Worm (Caenorhabditis elegans) whole organism, L1 larva: Measurements from ENCODE around the gene Y37E11AM.4.

Experiments used
- C34B4.2 ChIP-seq: sonication (generic microtip); optimal IDR thresholded peaks from 2 replicates; lab custom pipeline; 2017; ENCODE audit warnings: mild to moderate bottlenecking, missing genetic modification characterization, missing compliant biosample characterization
- aly-2 ChIP-seq: fragments of 150-350 bp; optimal IDR thresholded peaks from 2 replicates; lab custom pipeline; 2014; ENCODE audit warnings: missing biosample characterization, missing genetic modification characterization
- blmp-1 ChIP-seq: fragments of 150-350 bp; optimal IDR thresholded peaks from 2 replicates; lab custom pipeline; 2014; ENCODE audit warnings: missing biosample characterization, missing genetic modification characterization
- egl-27 ChIP-seq, 2 experiments: fragments of 150-350 bp in 1 of 2; sonication (generic microtip); optimal IDR thresholded peaks; 3 replicates each; lab custom pipeline; 2017 to 2018; ENCODE audit warnings: missing biosample characterization in 2 of 2, missing genetic modification characterization in 2 of 2, missing genetic modification reagents in 2 of 2
- ets-5 ChIP-seq: fragments of 200-800 bp; sonication (Bioruptor generic); IDR thresholded peaks from 2 replicates; pipeline ENCODE4 v1.3.6; 2022; ENCODE audit warnings: missing genetic modification characterization, missing compliant biosample characterization
- lin-39 ChIP-seq: fragments of 150-350 bp; optimal IDR thresholded peaks from 2 replicates; lab custom pipeline; 2014; ENCODE audit warnings: missing biosample characterization, missing genetic modification reagents, missing genetic modification characterization
- nhr-12 ChIP-seq: sonication (generic microtip); optimal IDR thresholded peaks from 2 replicates; lab custom pipeline; 2017; ENCODE audit warnings: missing biosample characterization, missing genetic modification characterization
- nhr-77 ChIP-seq: fragments of 150-350 bp; optimal IDR thresholded peaks from 2 replicates; lab custom pipeline; 2014; ENCODE audit warnings: missing biosample characterization, missing genetic modification characterization
- rnt-1 ChIP-seq: sonication (generic microtip); optimal IDR thresholded peaks from 2 replicates; lab custom pipeline; 2016; ENCODE audit warnings: mild to moderate bottlenecking, missing genetic modification characterization, moderate library complexity, missing compliant biosample characterization
- snpc-4 ChIP-seq: fragments of 150-350 bp; optimal IDR thresholded peaks from 2 replicates; lab custom pipeline; 2014; ENCODE audit warnings: missing biosample characterization, missing genetic modification characterization
- tbx-2 ChIP-seq: sonication (generic microtip); optimal IDR thresholded peaks from 2 replicates; lab custom pipeline; 2016; ENCODE audit warnings: missing genetic modification characterization, missing compliant biosample characterization
- unc-62 ChIP-seq: fragments of 150-350 bp; optimal IDR thresholded peaks from 2 replicates; lab custom pipeline; 2014; ENCODE audit warnings: missing biosample characterization, missing genetic modification reagents, missing genetic modification characterization

DNA sequence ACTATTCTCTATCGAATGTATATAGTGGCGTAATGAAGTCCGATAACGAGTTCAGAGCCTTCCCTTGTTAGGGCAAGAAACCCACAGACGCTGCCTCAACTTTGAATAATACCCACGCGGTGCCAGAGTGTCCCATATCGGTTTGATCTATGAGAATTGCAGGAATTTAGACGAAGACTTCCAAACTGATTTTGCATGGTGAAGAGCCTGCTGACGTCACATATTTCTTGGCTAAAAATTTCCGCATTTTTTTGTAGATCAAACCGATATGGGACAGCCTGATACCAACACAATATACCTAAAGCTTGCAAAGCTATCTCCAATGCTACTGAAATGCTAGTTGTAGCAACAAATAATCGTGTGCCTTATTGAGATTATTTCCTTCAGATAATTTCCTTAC is 19.3 kb upstream of the Y37E11AM.4 start:
- TF ChIP-seq unc-62 (GFP tag; lab: Kevin White, UChicago), result no peak
- no peak for TF ChIP-seq egl-27 (tag; optimal IDR thresholded peaks at IDR 0.05; lab: Kevin White, UChicago)
- TF ChIP-seq nhr-77 (tag; lab: Kevin White, UChicago), result no peak
- no peak for TF ChIP-seq aly-2 (tag; lab: Kevin White, UChicago)
- no peak for TF ChIP-seq lin-39 (tag; lab: Kevin White, UChicago)
- no peak for TF ChIP-seq C34B4.2
- no peak for TF ChIP-seq nhr-12 (tag; lab: Kevin White, UChicago)
- no peak for TF ChIP-seq blmp-1 (tag; lab: Kevin White, UChicago)
- no peak for TF ChIP-seq tbx-2
- no peak for TF ChIP-seq snpc-4 (tag; lab: Kevin White, UChicago)
- no peak for TF ChIP-seq ets-5 (GFP tag; lab: Robert Waterston, UW)
- no peak for TF ChIP-seq rnt-1 (tag; lab: Kevin White, UChicago)
